Fruit fly (Drosophila melanogaster): ENCODE results near the gene CG43273.
A peak's percentile ranks its signal among the peaks of the same experiment; 100 is the strongest.

The CG43273 gene

DNA sequence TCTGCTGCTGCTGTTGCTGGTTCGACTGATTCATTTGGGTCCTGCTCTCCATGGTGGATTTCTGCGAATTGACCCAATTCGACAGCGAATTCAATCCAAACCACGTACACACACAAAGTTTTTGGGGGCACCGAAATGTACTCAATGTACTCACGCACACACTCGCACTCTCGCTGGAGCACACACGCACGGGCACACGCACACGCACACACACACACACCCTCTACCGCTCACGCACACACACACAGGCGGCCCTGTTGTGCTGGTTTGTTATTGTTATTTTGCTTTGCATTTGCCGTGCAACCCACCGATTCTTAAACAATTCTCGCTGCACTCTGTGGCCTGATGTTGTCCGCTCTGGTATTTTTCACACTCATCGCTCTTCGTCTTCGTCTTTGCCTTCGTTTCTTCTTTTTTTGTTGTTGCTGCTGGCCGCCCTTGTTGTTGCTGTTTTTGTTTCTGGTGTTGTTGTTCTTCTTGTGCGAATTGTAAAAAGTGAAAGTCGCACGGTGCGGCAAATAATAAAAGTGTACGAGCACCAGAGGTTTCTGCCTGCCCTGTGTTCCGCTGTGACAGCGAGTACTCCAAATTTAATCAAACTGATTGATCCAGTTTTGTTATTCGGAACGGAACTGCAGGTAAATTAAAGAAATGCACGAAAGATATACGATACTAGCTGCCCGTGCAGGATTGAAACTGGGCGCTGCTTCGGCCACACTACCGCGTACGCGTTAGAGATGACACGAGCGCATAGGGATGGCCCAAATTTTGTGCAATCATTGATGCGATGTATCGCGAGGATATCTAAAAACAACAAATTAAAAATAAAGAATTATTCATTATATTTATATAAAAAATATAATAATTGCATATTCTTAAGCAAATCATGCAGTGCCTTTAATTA is 46.1 kb downstream of the CG43273 start, which contains the start of gene CG3744 (continued):
- peak; percentile 5 for TF ChIP-seq CG16779 (tag; optimal IDR thresholded peaks at IDR 0.05)
- peak; percentile 66 for TF ChIP-seq CG11902 (GFP tag; optimal IDR thresholded peaks at IDR 0.05)
- peak; percentile 99 for TF ChIP-seq Blimp-1 (GFP tag; optimal IDR thresholded peaks at IDR 0.05)
- TF ChIP-seq CG11294 (GFP tag; IDR thresholded peaks at IDR 0.05), result peak; percentile 85
- no peak for TF ChIP-seq fkh (GFP tag; optimal IDR thresholded peaks at IDR 0.05)
- peak; percentile 81 for TF ChIP-seq cyc (GFP tag; optimal IDR thresholded peaks at IDR 0.05)
- peak; percentile 72 for TF ChIP-seq CG8632 (GFP tag; optimal IDR thresholded peaks at IDR 0.05)
- peak; percentile 79 for TF ChIP-seq dac (GFP tag; optimal IDR thresholded peaks at IDR 0.05)
- TF ChIP-seq fd59A (GFP tag; optimal IDR thresholded peaks at IDR 0.05), result peak; percentile 31
- TF ChIP-seq acj6 (GFP tag; optimal IDR thresholded peaks at IDR 0.05), result peak; percentile 82
- TF ChIP-seq CG6792 (GFP tag; optimal IDR thresholded peaks at IDR 0.05), result peak; percentile 62
- peak; percentile 88 for TF ChIP-seq CG3919 (GFP tag; optimal IDR thresholded peaks at IDR 0.05)
- TF ChIP-seq dsx (GFP tag; optimal IDR thresholded peaks at IDR 0.05; ENCODE audit: poor library complexity, severe bottlenecking), result peak; percentile 71
- TF ChIP-seq Hr4 (GFP tag; optimal IDR thresholded peaks at IDR 0.05), result peak; percentile 74
- peak; percentile 55 for TF ChIP-seq Eip75B (GFP tag; optimal IDR thresholded peaks at IDR 0.05)
- TF ChIP-seq CG34406 (GFP tag; optimal IDR thresholded peaks at IDR 0.05), result peak; percentile 60
- peak; percentile 73 for TF ChIP-seq Ets96B (tag; optimal IDR thresholded peaks at IDR 0.05)
- TF ChIP-seq net (GFP tag; optimal IDR thresholded peaks at IDR 0.05), result peak; percentile 72
- TF ChIP-seq Gug (GFP tag; IDR thresholded peaks at IDR 0.05), result peak; percentile 86
- TF ChIP-seq CG4318 (GFP tag; optimal IDR thresholded peaks at IDR 0.05), result no peak
- TF ChIP-seq pdm3 (GFP tag; optimal IDR thresholded peaks at IDR 0.05), result no peak
- TF ChIP-seq fd85E (GFP tag; optimal IDR thresholded peaks at IDR 0.05), result no peak
- no peak for TF ChIP-seq vri (GFP tag; optimal IDR thresholded peaks at IDR 0.05)

DNA sequence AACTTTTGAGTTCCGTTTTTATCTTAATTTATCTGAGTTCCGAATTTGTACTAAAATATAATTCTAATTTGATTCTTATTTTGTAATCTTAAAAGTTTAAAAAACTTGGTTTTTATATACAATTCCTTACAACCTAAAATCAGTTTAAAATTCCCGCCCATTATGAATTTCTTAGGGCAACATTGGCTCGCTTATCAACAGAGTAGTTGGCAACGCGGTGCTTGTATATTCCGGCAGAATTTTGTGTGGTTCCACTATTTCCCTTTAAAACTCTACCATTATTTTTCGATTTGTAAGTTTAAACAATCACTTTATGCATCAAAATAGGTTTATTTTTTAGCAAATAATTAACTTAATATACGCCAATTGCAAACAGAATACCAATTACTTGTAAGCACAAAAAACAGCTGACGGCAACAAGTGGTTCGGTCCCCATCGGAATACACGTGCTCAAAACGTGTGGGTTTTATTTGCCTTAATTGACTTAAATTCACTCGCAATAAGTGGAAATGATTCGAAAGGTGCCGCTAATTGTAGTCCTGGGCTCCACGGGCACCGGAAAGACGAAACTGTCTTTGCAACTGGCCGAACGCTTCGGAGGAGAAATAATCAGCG is 46.8 kb downstream of the CG43273 start, which contains the start of the genes CG11089 and CG31381:
CG11089 (plus strand) TSS at position 203 of the 615 bp plus-strand sequence.
CG31381 (plus strand) TSS at position 203 of the 615 bp plus-strand sequence.
- no peak for TF ChIP-seq spab (GFP tag; optimal IDR thresholded peaks at IDR 0.05)
- TF ChIP-seq CG6854 (GFP tag; optimal IDR thresholded peaks at IDR 0.05), result no peak
- peak; percentile 85 for TF ChIP-seq Eip78C (GFP tag)
- TF ChIP-seq CG1621 (tag; optimal IDR thresholded peaks at IDR 0.05), result peak; percentile 82
- TF ChIP-seq Ets21C (GFP tag; optimal IDR thresholded peaks at IDR 0.05), result no peak
- no peak for TF ChIP-seq CG11762 (GFP tag; optimal IDR thresholded peaks at IDR 0.05; ENCODE audit: insufficient read depth)
- no peak for TF ChIP-seq fd59A (GFP tag; optimal IDR thresholded peaks at IDR 0.05)
- no peak for TF ChIP-seq CG6808 (GFP tag; optimal IDR thresholded peaks at IDR 0.05)
- no peak for TF ChIP-seq acj6 (GFP tag; optimal IDR thresholded peaks at IDR 0.05)

DNA sequence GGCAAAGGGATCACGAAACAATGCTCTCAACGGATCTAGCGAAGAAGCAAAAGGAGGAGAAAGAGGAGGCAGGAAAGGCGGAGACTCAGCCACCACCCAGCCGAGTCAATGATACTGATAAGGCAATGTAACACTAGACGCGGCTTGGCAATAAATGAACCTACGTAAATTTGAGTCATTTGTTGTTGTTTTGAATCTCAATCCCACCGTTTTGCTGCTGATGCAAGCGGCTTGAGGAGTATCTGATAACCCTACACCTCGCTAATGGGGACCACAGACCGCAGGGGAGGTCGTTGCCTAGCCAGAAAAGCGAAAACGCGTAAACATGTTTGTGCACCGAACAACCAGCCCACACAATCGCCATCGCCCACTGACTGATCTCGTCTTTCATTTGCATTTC is 48.6 kb downstream of the CG43273 start:
- peak; percentile 100 for TF ChIP-seq svp (GFP tag)
- no peak for TF ChIP-seq Sox102F (GFP tag; optimal IDR thresholded peaks at IDR 0.05)

All from whole organism, prepupa.